Worm (Caenorhabditis elegans): ENCODE data around the gene T11B7.2.

DNA sequence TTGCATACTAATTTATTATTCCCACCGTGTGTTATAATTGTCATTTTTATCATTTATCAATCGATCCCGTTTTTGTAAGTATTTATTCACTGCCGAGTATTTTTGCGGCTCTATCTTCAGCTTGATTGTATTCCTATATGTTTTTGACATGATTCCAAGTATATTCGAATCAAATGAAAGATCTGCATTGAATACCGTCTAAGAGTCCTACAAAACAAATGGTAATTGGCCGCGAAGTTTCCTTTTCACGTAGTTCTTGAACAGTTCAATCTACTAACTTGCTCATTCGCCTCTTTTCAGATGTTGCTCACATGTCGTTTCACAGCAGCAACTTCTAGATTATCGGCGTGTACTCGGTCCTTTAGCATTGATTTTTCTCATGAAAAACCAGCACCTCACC lies 48.2 kb upstream of the T11B7.2 start, which contains the start of gene C27B7.2:
- TF ChIP-seq pes-1 (GFP tag; IDR thresholded peaks at IDR 0.05) (no peak), sea-1 (GFP tag; conservative IDR thresholded peaks at IDR 0.05) (no peak), flt-1 (GFP tag; IDR thresholded peaks at IDR 0.05) (no peak), ama-1 (optimal IDR thresholded peaks at IDR 0.05) (no peak), hnd-1 (tag; optimal IDR thresholded peaks at IDR 0.05) (no peak)

Measured in whole organism, early embryonic.